Fruit fly (Drosophila melanogaster) whole organism, prepupa: ENCODE measurements around the gene Snx3.

Experiments
- CG11762 ChIP-seq: fragments of 200-800 bp; sonication (Bioruptor generic); optimal IDR thresholded peaks from 3 replicates; lab custom pipeline; 2016; ENCODE audit warnings: missing biosample characterization, missing genetic modification characterization; ENCODE audit not compliant: insufficient read depth
- CG11902 ChIP-seq: fragments of 200-800 bp; sonication (Bioruptor generic); optimal IDR thresholded peaks from 3 replicates; lab custom pipeline; 2016; ENCODE audit warnings: missing biosample characterization, missing genetic modification characterization
- CG7368 ChIP-seq: fragments of 200-800 bp; sonication (Bioruptor generic); optimal IDR thresholded peaks from 3 replicates; lab custom pipeline; 2016; ENCODE audit warnings: missing biosample characterization, missing genetic modification characterization
- CG9139 ChIP-seq: fragments of 200-800 bp; sonication (Bioruptor generic); optimal IDR thresholded peaks from 3 replicates; lab custom pipeline; 2017; ENCODE audit warnings: missing biosample characterization, mild to moderate bottlenecking, missing genetic modification characterization
- Eip75B ChIP-seq: fragments of 200-800 bp; sonication (Bioruptor generic); optimal IDR thresholded peaks from 3 replicates; lab custom pipeline; 2016; ENCODE audit warnings: missing biosample characterization, missing genetic modification characterization
- OdsH ChIP-seq: fragments of 200-800 bp; sonication (Bioruptor generic); optimal IDR thresholded peaks from 3 replicates; lab custom pipeline; 2016; ENCODE audit warnings: missing biosample characterization, missing genetic modification characterization
- Sox102F ChIP-seq: fragments of 200-800 bp; sonication (Bioruptor generic); optimal IDR thresholded peaks from 2 replicates; lab custom pipeline; 2016; ENCODE audit warnings: missing biosample characterization, mild to moderate bottlenecking, missing genetic modification characterization
- dac ChIP-seq: fragments of 200-800 bp; sonication (Bioruptor generic); optimal IDR thresholded peaks from 2 replicates; lab custom pipeline; 2017; ENCODE audit warnings: missing biosample characterization, mild to moderate bottlenecking, missing genetic modification characterization
- topi ChIP-seq: fragments of 200-800 bp; sonication (Bioruptor generic); optimal IDR thresholded peaks from 3 replicates; lab custom pipeline; 2016; ENCODE audit warnings: missing biosample characterization, missing genetic modification characterization

DNA sequence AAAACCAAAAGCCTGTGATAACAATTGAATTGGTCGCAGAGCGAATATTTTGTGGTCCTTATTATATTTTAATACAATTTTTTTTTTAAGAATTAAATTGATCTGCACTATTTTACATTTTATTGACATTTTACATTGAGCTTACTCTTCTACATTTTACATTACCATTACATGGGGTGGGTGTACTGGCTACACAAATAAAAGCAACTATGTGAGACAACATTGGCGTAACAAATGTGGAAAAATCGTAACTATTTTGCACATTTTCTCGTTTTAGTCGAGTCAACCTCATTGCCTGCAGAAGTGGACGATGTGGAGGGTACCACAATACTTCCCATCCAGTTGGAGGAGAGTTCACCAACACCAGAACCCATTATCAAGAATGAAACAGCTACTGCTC, 22.7 kb downstream of the Snx3 start:
- TF ChIP-seq CG9139 (GFP tag; lab: Kevin White, UChicago) (no peak), OdsH (GFP tag; lab: Kevin White, UChicago) (no peak), topi (GFP tag; lab: Kevin White, UChicago) (no peak), CG7368 (no peak), Sox102F (GFP tag; lab: Kevin White, UChicago) (no peak), CG11762 (GFP tag; lab: Kevin White, UChicago) (no peak), Eip75B (no peak), dac (no peak), CG11902 (GFP tag; lab: Kevin White, UChicago) (no peak)
